Fruit fly (Drosophila melanogaster) whole organism, adult: ENCODE measurements around the gene noc.

ENCODE experiments used
- CG11617 ChIP-seq: fragments of 200-800 bp; sonication (Bioruptor generic); optimal IDR thresholded peaks from 2 replicates; lab custom pipeline; 2017; ENCODE audit warnings: mild to moderate bottlenecking, missing biosample characterization, missing genetic modification reagents, missing genetic modification characterization
- CG12768 ChIP-seq: fragments of 200-800 bp; sonication (Bioruptor generic); optimal IDR thresholded peaks from 2 replicates; lab custom pipeline; 2017; ENCODE audit warnings: missing biosample characterization, missing genetic modification characterization, mild to moderate bottlenecking, moderate library complexity, missing genetic modification reagents
- CG14711 ChIP-seq: fragments of 200-800 bp; sonication (Bioruptor generic); optimal IDR thresholded peaks from 2 replicates; lab custom pipeline; 2018; ENCODE audit warnings: missing biosample characterization, mild to moderate bottlenecking, missing genetic modification characterization, moderate library complexity
- CG1620 ChIP-seq: fragments of 200-800 bp; sonication (Bioruptor generic); optimal IDR thresholded peaks from 2 replicates; lab custom pipeline; 2016; ENCODE audit warnings: missing biosample characterization, missing genetic modification characterization
- CG33017 ChIP-seq: fragments of 200-800 bp; sonication (Bioruptor generic); optimal IDR thresholded peaks from 2 replicates; lab custom pipeline; 2018; ENCODE audit warnings: missing biosample characterization, mild to moderate bottlenecking, missing genetic modification characterization, moderate library complexity
- CG5204 ChIP-seq: fragments of 200-800 bp; sonication (Bioruptor generic); optimal IDR thresholded peaks from 2 replicates; lab custom pipeline; 2016; ENCODE audit warnings: missing biosample characterization, missing genetic modification characterization
- CG7045 ChIP-seq: fragments of 200-800 bp; sonication (Bioruptor generic); optimal IDR thresholded peaks from 2 replicates; lab custom pipeline; 2017; ENCODE audit warnings: missing biosample characterization, mild to moderate bottlenecking, missing genetic modification characterization
- CG7101 ChIP-seq: fragments of 200-800 bp; sonication (Bioruptor generic); optimal IDR thresholded peaks from 2 replicates; lab custom pipeline; 2018; ENCODE audit warnings: missing biosample characterization, mild to moderate bottlenecking, missing genetic modification characterization, moderate library complexity
- Clk ChIP-seq: fragments of 200-800 bp; sonication (Bioruptor generic); optimal IDR thresholded peaks from 2 replicates; lab custom pipeline; 2017; ENCODE audit warnings: missing biosample characterization, missing genetic modification characterization
- Crg-1 ChIP-seq: fragments of 200-800 bp; sonication (Bioruptor generic); optimal IDR thresholded peaks from 2 replicates; lab custom pipeline; 2016; ENCODE audit warnings: missing biosample characterization, missing genetic modification characterization
- Hr96 ChIP-seq: fragments of 200-800 bp; sonication (Bioruptor generic); optimal IDR thresholded peaks from 2 replicates; lab custom pipeline; 2016; ENCODE audit warnings: missing biosample characterization, missing genetic modification characterization
- Mnt ChIP-seq: fragments of 200-800 bp; sonication (Bioruptor generic); optimal IDR thresholded peaks from 2 replicates; lab custom pipeline; 2016; ENCODE audit warnings: missing biosample characterization, mild to moderate bottlenecking, missing genetic modification characterization
- bab1 ChIP-seq: fragments of 200-800 bp; sonication (Bioruptor generic); optimal IDR thresholded peaks from 3 replicates; lab custom pipeline; 2019; ENCODE audit warnings: missing biosample characterization, mild to moderate bottlenecking, missing genetic modification characterization, moderate library complexity
- cic ChIP-seq: fragments of 200-800 bp; sonication (Bioruptor generic); optimal IDR thresholded peaks from 2 replicates; lab custom pipeline; 2017; ENCODE audit warnings: missing biosample characterization, mild to moderate bottlenecking, missing genetic modification characterization, moderate library complexity
- cnc ChIP-seq, 2 experiments: fragments of >200 bp; optimal IDR thresholded peaks; 2 replicates each; lab custom pipeline; 2017
- kay ChIP-seq: fragments of 200-800 bp; sonication (Bioruptor generic); peaks from one replicate; lab custom pipeline; 2016; ENCODE audit warnings: missing biosample characterization, missing genetic modification characterization, borderline replicate concordance
- ovo ChIP-seq: fragments of 200-800 bp; sonication (Bioruptor generic); optimal IDR thresholded peaks from 2 replicates; lab custom pipeline; 2016; ENCODE audit warnings: missing biosample characterization, missing genetic modification characterization
- pad ChIP-seq: fragments of 200-800 bp; sonication (Bioruptor generic); optimal IDR thresholded peaks from 3 replicates; lab custom pipeline; 2017; ENCODE audit warnings: missing biosample characterization, missing genetic modification characterization, mild to moderate bottlenecking, moderate library complexity, missing genetic modification reagents
- tj ChIP-seq: fragments of 200-800 bp; sonication (Bioruptor generic); optimal IDR thresholded peaks from 3 replicates; lab custom pipeline; 2017; ENCODE audit warnings: missing biosample characterization, mild to moderate bottlenecking, missing genetic modification characterization, moderate library complexity
- toe ChIP-seq: fragments of 200-800 bp; sonication (Bioruptor generic); optimal IDR thresholded peaks from 2 replicates; lab custom pipeline; 2016; ENCODE audit warnings: missing biosample characterization, missing genetic modification characterization

Gene noc

DNA sequence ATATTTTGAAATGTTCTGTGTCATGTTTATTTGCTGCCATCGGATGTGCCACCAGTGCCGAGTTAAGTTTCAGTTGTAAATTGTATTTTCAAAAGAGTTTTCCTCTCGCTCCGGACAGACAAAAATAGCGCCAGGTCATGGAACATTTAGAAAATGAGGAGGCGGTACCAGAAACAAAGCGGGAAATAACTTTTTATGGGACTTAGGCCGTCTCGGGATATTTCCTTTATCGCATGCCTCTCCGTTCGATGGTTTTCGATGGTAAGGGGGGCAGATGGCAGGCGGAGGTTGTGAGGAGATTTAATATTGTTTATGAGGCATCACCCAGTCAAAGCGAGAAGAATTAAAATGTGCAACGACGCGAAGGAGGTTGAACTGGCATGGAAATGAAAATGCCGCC lies 45.8 kb upstream of the noc start:
- TF ChIP-seq CG11617 (GFP tag; lab: Kevin White, UChicago) (no peak), CG12768 (GFP tag; lab: Kevin White, UChicago) (no peak), Clk (GFP tag; lab: Kevin White, UChicago) (no peak), CG14711 (no peak), toe (GFP tag; lab: Kevin White, UChicago) (no peak), Hr96 (GFP tag; lab: Kevin White, UChicago) (no peak), Crg-1 (GFP tag; lab: Kevin White, UChicago) (no peak), pad (GFP tag; lab: Kevin White, UChicago) (no peak), Mnt (no peak)

DNA sequence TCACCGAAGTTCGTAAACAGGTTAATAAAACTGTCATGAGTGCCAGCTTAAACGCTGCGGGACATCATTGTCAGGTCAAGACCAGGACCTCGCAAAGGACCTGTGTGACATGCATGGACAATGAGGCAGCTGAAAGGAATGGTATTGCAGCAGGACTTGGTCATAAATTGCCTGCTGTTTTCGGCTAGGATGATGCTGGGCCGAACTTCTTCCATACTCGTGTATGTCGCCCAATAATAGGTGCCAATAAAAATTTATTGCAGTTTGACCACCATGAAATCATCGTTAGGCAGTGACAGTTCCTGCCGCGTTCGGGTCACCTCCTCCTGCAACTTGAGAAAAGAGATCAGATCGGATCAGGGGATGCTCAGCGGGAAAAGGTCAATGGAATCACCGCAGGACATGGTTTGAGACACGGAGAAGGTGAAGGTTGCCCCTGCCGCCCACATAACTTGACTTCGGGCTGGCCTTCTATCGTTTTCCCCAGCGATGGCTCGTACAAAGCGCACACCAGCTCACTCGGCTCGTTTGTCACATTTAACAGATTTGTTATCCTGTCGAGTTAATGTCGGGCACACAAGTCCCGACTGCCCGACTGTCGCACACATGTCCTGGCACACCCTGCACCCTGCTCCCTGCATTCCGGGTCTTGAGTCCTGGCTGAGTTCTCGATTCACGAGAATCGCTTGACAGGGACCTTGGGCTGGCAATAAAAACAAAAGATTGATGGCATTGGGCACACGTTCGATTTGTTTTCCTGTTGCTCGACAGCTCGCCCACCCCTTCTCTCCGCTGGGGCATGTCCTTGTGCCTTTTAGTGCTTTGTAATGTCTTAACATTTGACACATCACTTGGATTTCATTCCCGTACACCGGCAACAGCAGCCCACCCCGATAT lies 44.8 kb upstream of the noc start:
- TF ChIP-seq cnc (optimal IDR thresholded peaks at IDR 0.05; lab: Kevin White, UChicago): no peak
- TF ChIP-seq tj (GFP tag; lab: Kevin White, UChicago): no peak
- no peak for TF ChIP-seq Hr96 (GFP tag; lab: Kevin White, UChicago)
- no peak for TF ChIP-seq bab1 (GFP tag; lab: Kevin White, UChicago)
- no peak for TF ChIP-seq pad (GFP tag; lab: Kevin White, UChicago)
- no peak for TF ChIP-seq CG11617 (GFP tag; lab: Kevin White, UChicago)
- TF ChIP-seq CG1620 (GFP tag; lab: Kevin White, UChicago): no peak
- no peak for TF ChIP-seq Mnt

DNA sequence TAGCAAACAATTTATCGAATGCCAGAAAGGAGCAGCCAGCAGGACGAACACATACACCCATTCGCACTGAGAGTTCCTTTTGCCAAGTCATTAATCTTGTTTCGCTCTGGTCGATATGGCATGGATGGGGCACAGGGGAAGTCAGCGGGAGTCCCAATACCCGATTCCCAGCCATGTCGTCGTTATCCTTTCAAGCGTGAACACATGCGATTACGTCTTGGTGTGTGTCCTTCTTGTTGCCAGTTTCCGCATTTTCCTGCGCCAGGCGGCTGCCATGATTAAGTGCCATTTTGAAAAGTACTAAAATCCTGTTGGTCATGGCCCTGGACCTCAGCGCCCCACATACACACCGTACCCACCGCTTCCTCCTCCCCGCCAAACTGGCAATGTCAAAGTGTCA lies 43.1 kb upstream of the noc start:
- TF ChIP-seq cic (GFP tag; lab: Kevin White, UChicago) (no peak), CG7045 (GFP tag; lab: Kevin White, UChicago) (no peak), kay (GFP tag; lab: Kevin White, UChicago) (no peak), CG33017 (no peak), CG14711 (no peak), CG1620 (GFP tag; lab: Kevin White, UChicago) (no peak), Crg-1 (GFP tag; lab: Kevin White, UChicago) (no peak), toe (GFP tag; lab: Kevin White, UChicago) (no peak), CG7101 (tag; lab: Kevin White, UChicago) (no peak)

DNA sequence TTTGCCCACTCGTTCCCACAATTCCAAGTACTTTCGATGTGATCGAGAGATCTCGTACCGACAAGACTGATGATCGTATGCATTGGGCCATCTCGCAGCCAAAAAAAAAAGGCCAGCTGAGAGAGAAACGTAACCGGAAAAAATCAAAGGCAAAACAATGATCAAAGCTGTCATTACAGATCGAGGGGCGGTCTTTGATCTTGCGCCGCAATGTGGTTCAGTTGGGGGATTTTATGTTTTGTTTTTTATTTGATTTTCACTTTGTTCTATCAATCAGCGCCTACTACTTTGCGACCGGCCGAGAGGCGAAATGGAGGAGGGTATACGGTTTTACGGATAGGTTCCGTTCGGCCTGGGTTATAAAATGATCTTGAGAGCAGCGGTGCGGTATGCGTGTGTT lies 41.9 kb upstream of the noc start:
- TF ChIP-seq CG14711 (no peak), tj (GFP tag; lab: Kevin White, UChicago) (no peak), Mnt (no peak), cnc (optimal IDR thresholded peaks at IDR 0.05; lab: Kevin White, UChicago) (no peak), kay (GFP tag; lab: Kevin White, UChicago) (no peak)

DNA sequence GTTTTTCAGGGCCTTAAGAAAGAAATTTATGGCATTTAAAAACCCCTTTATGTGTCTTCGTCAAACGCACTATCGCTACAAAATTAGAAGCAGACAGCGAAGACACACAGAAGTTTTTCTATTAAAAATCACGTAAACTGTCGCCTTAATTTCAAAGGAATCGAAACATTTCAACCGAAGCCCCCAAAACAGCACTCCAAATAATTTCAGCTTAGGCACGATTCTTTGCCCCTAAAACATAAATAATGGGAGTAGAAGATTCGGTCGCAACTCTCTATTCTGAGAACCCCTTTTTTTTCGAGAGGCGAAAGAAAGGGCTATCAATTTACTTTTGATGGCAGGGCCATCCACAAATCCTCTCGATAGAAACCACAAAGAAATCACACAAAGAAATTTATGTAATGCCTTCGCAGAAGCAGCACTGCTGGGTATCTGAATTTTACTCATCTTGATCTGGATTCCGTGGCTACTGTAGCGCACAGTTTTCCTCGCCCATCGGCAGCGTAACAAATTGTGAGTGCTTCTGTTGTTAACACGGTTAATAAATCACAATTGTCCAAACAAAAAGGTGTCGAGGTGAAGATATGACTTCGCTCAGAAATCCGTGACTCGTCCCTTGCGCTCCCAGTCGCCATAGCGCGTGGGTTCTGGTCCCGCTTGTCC lies 40.6 kb upstream of the noc start:
- TF ChIP-seq kay (GFP tag; lab: Kevin White, UChicago): no peak
- TF ChIP-seq pad (GFP tag; lab: Kevin White, UChicago): no peak
- TF ChIP-seq Clk (GFP tag; lab: Kevin White, UChicago): no peak
- TF ChIP-seq CG7101 (tag; lab: Kevin White, UChicago): no peak
- TF ChIP-seq cic (GFP tag; lab: Kevin White, UChicago): no peak
- TF ChIP-seq CG11617 (GFP tag; lab: Kevin White, UChicago): no peak
- no peak for TF ChIP-seq Crg-1 (GFP tag; lab: Kevin White, UChicago)
- no peak for TF ChIP-seq cnc (optimal IDR thresholded peaks at IDR 0.05; lab: Kevin White, UChicago)
- TF ChIP-seq toe (GFP tag; lab: Kevin White, UChicago): no peak
- TF ChIP-seq ovo (GFP tag; lab: Kevin White, UChicago): no peak
- TF ChIP-seq CG1620 (GFP tag; lab: Kevin White, UChicago): no peak
- no peak for TF ChIP-seq tj (GFP tag; lab: Kevin White, UChicago)
- no peak for TF ChIP-seq Mnt
- no peak for TF ChIP-seq CG33017
- TF ChIP-seq CG12768 (GFP tag; lab: Kevin White, UChicago): no peak
- no peak for TF ChIP-seq Hr96 (GFP tag; lab: Kevin White, UChicago)
- TF ChIP-seq CG7045 (GFP tag; lab: Kevin White, UChicago): no peak
- no peak for TF ChIP-seq bab1 (GFP tag; lab: Kevin White, UChicago)
- no peak for TF ChIP-seq CG5204 (GFP tag; lab: Kevin White, UChicago)
- TF ChIP-seq CG14711: no peak

DNA sequence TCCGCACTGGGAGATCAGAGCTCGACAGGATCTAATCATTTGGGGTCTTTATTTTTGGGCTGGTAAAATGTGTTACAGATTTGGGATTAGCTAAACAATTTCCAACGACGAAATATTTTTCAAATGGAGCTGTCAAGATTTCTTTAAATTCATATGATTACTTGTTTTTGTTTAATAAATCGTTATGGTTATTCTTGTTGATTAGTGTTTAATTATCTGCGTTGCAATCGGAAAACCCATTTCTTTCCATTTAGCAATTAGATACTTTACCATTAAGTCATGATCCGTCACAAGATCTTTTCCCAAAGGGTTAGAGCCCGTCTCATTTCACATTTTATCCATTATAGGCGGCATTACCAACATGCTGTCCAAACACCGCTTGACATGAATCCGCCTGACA lies 39.8 kb upstream of the noc start, which contains the start of gene CG15283:
Gene CG15283 (minus strand): TSS at position 101 of the 400 bp plus-strand sequence.
- TF ChIP-seq Hr96 (GFP tag; lab: Kevin White, UChicago): no peak
- no peak for TF ChIP-seq CG5204 (GFP tag; lab: Kevin White, UChicago)
- TF ChIP-seq cnc (optimal IDR thresholded peaks at IDR 0.05; lab: Kevin White, UChicago): no peak
- no peak for TF ChIP-seq cic (GFP tag; lab: Kevin White, UChicago)
- TF ChIP-seq CG14711: no peak
- no peak for TF ChIP-seq Mnt
- TF ChIP-seq Clk (GFP tag; lab: Kevin White, UChicago): no peak
- TF ChIP-seq pad (GFP tag; lab: Kevin White, UChicago): no peak
- no peak for TF ChIP-seq CG12768 (GFP tag; lab: Kevin White, UChicago)
